Fruit fly (Drosophila melanogaster) whole organism, embryonic: ENCODE data around the gene Alp9.

ENCODE experiments used
- B-H2 ChIP-seq: fragments of 200-800 bp; sonication (Bioruptor generic); optimal IDR thresholded peaks from 2 replicates; lab custom pipeline; 2018; ENCODE audit warnings: missing biosample characterization, mild to moderate bottlenecking, missing genetic modification characterization
- CG10366 ChIP-seq: fragments of 200-800 bp; sonication (Bioruptor generic); IDR thresholded peaks from 2 replicates; pipeline ENCODE4 v1.3.6; 2022; ENCODE audit warnings: missing biosample characterization, missing genetic modification characterization
- CG10979 ChIP-seq: fragments of 200-800 bp; sonication (Bioruptor generic); optimal IDR thresholded peaks from 2 replicates; lab custom pipeline; 2018; ENCODE audit warnings: missing biosample characterization, mild to moderate bottlenecking, missing genetic modification characterization, moderate library complexity
- CG12155 ChIP-seq: fragments of 200-800 bp; sonication (Bioruptor generic); optimal IDR thresholded peaks from 3 replicates; lab custom pipeline; 2016; ENCODE audit warnings: missing biosample characterization, missing genetic modification characterization
- CG12769 ChIP-seq: fragments of 200-800 bp; sonication (Bioruptor generic); optimal IDR thresholded peaks from 2 replicates; lab custom pipeline; 2019; ENCODE audit warnings: missing biosample characterization, mild to moderate bottlenecking, missing genetic modification characterization, moderate library complexity
- CG13287 ChIP-seq: fragments of 200-800 bp; sonication (Bioruptor generic); IDR thresholded peaks from 2 replicates; pipeline ENCODE4 v1.3.6; 2022; ENCODE audit warnings: missing biosample characterization, missing genetic modification characterization; ENCODE audit not compliant: partially characterized antibody
- CG14860 ChIP-seq: fragments of 200-800 bp; sonication (Bioruptor generic); IDR thresholded peaks from 3 replicates; pipeline ENCODE4 v1.3.6; 2022; ENCODE audit warnings: missing biosample characterization, missing genetic modification characterization; ENCODE audit not compliant: partially characterized antibody
- CG18599 ChIP-seq: fragments of 200-800 bp; sonication (Bioruptor generic); optimal IDR thresholded peaks from 3 replicates; lab custom pipeline; 2017; ENCODE audit warnings: missing biosample characterization, missing genetic modification characterization, mild to moderate bottlenecking, moderate library complexity, missing genetic modification reagents
- CG2129 ChIP-seq: fragments of 200-800 bp; sonication (Bioruptor generic); IDR thresholded peaks from 2 replicates; pipeline ENCODE4 v1.3.6; 2022; ENCODE audit warnings: missing biosample characterization, missing genetic modification characterization; ENCODE audit not compliant: partially characterized antibody
- CG6683 ChIP-seq: fragments of 200-800 bp; sonication (Bioruptor generic); optimal IDR thresholded peaks from 2 replicates; lab custom pipeline; 2017; ENCODE audit warnings: missing biosample characterization, mild to moderate bottlenecking, missing genetic modification characterization, missing genetic modification reagents
- CG6854 ChIP-seq: fragments of 200-800 bp; sonication (Bioruptor generic); optimal IDR thresholded peaks from 3 replicates; lab custom pipeline; 2017; ENCODE audit warnings: missing biosample characterization, mild to moderate bottlenecking, missing genetic modification characterization
- CG7271 ChIP-seq: fragments of 200-800 bp; sonication (Bioruptor generic); optimal IDR thresholded peaks from 2 replicates; lab custom pipeline; 2018; ENCODE audit warnings: missing biosample characterization, mild to moderate bottlenecking, missing genetic modification characterization, moderate library complexity
- CG7556 ChIP-seq: fragments of 200-800 bp; sonication (Bioruptor generic); optimal IDR thresholded peaks from 2 replicates; lab custom pipeline; 2017; ENCODE audit warnings: missing biosample characterization, mild to moderate bottlenecking, missing genetic modification characterization
- CG8388 ChIP-seq: fragments of 200-800 bp; sonication (Bioruptor generic); optimal IDR thresholded peaks from 2 replicates; lab custom pipeline; 2019; ENCODE audit warnings: missing biosample characterization, mild to moderate bottlenecking, missing genetic modification characterization, moderate library complexity
- CG9932 ChIP-seq: fragments of 200-800 bp; sonication (Bioruptor generic); IDR thresholded peaks from 2 replicates; pipeline ENCODE4 v1.3.6; 2022; ENCODE audit warnings: missing biosample characterization, missing genetic modification characterization
- D ChIP-seq, 2 experiments: fragments of 200-800 bp in 1 of 2; fragments of >200 bp in 1 of 2; sonication (Bioruptor generic) in 1 of 2; optimal IDR thresholded peaks; 2 replicates in 1 of 2; 3 replicates in 1 of 2; lab custom pipeline; 2017; ENCODE audit warnings: mild to moderate bottlenecking in 1 of 2, missing biosample characterization in 1 of 2, missing genetic modification characterization in 1 of 2, missing genetic modification reagents in 1 of 2
- Dfd ChIP-seq, 2 experiments: fragments of >200 bp; optimal IDR thresholded peaks; 2 replicates each; lab custom pipeline; 2017; ENCODE audit warnings: missing biosample characterization in 2 of 2, missing genetic modification characterization in 2 of 2
- E2f1 ChIP-seq: fragments of 200-800 bp; sonication (Bioruptor generic); IDR thresholded peaks from 2 replicates; pipeline ENCODE4 v1.3.6; 2022; ENCODE audit warnings: missing biosample characterization, missing genetic modification characterization
- Max ChIP-seq: fragments of 200-800 bp; sonication (Bioruptor generic); optimal IDR thresholded peaks from 2 replicates; lab custom pipeline; 2016; ENCODE audit warnings: missing biosample characterization, mild to moderate bottlenecking, missing genetic modification characterization
- Opbp ChIP-seq: fragments of 200-800 bp; sonication (Bioruptor generic); IDR thresholded peaks from 3 replicates; pipeline ENCODE4 v1.3.6; 2022; ENCODE audit warnings: missing biosample characterization, missing genetic modification characterization; ENCODE audit not compliant: partially characterized antibody
- Pdp1 ChIP-seq, 2 experiments: fragments of 200-800 bp; sonication (Bioruptor generic); optimal IDR thresholded peaks; 3 replicates each; lab custom pipeline; 2016; ENCODE audit warnings: missing biosample characterization in 2 of 2, missing genetic modification characterization in 2 of 2, mild to moderate bottlenecking in 1 of 2, moderate library complexity in 1 of 2
- Stat92E ChIP-seq, 3 experiments: fragments of >200 bp in 2 of 3; fragments of 200-800 bp in 1 of 3; sonication (Bioruptor generic) in 1 of 3; optimal IDR thresholded peaks; 2 replicates each; lab custom pipeline; 2017 to 2019; ENCODE audit warnings: missing biosample characterization in 3 of 3, missing genetic modification characterization in 3 of 3, mild to moderate bottlenecking in 1 of 3, moderate library complexity in 1 of 3
- Trl ChIP-seq, 3 experiments: fragments of >200 bp in 2 of 3; fragments of 200-800 bp in 1 of 3; sonication (Bioruptor generic) in 1 of 3; optimal IDR thresholded peaks; 2 replicates in 1 of 3; 3 replicates in 2 of 3; lab custom pipeline; 2016 to 2017; ENCODE audit warnings: missing biosample characterization in 1 of 3, missing genetic modification characterization in 1 of 3
- ato ChIP-seq: fragments of 200-800 bp; sonication (Bioruptor generic); IDR thresholded peaks from 2 replicates; pipeline ENCODE4 v1.3.6; 2022; ENCODE audit warnings: missing biosample characterization, missing genetic modification characterization; ENCODE audit not compliant: partially characterized antibody
- chn ChIP-seq: fragments of 200-800 bp; sonication (Bioruptor generic); optimal IDR thresholded peaks from 2 replicates; lab custom pipeline; 2016; ENCODE audit warnings: missing biosample characterization, missing genetic modification characterization
- ci ChIP-seq: fragments of 200-800 bp; sonication (Bioruptor generic); IDR thresholded peaks from 3 replicates; pipeline ENCODE4 v1.3.6; 2022; ENCODE audit warnings: missing biosample characterization, missing genetic modification characterization
- crc ChIP-seq: fragments of 200-800 bp; sonication (Bioruptor generic); optimal IDR thresholded peaks from 2 replicates; lab custom pipeline; 2016; ENCODE audit warnings: missing biosample characterization, missing genetic modification characterization
- emc ChIP-seq: fragments of 200-800 bp; sonication (Bioruptor generic); optimal IDR thresholded peaks from 2 replicates; lab custom pipeline; 2016; ENCODE audit warnings: missing biosample characterization, missing genetic modification characterization
- gce ChIP-seq: fragments of 200-800 bp; sonication (Bioruptor generic); IDR thresholded peaks from 3 replicates; pipeline ENCODE4 v1.3.6; 2022; ENCODE audit warnings: missing biosample characterization, missing genetic modification characterization
- hb ChIP-seq: fragments of 200-800 bp; sonication (Bioruptor generic); IDR thresholded peaks from 3 replicates; pipeline ENCODE4 v1.3.6; 2022; ENCODE audit warnings: missing biosample characterization, missing genetic modification characterization; ENCODE audit not compliant: partially characterized antibody
- hbn ChIP-seq: fragments of 200-800 bp; sonication (Bioruptor generic); IDR thresholded peaks from 2 replicates; pipeline ENCODE4 v1.3.6; 2022; ENCODE audit warnings: missing biosample characterization, missing genetic modification characterization; ENCODE audit not compliant: partially characterized antibody
- lola ChIP-seq, 3 experiments: fragments of >200 bp in 2 of 3; fragments of 200-800 bp in 1 of 3; sonication (Bioruptor generic) in 1 of 3; optimal IDR thresholded peaks; 2 replicates each; lab custom pipeline; 2017 to 2019; ENCODE audit warnings: missing biosample characterization in 3 of 3, missing genetic modification characterization in 3 of 3, mild to moderate bottlenecking in 1 of 3, moderate library complexity in 1 of 3
- mirr ChIP-seq: fragments of 200-800 bp; sonication (Bioruptor generic); optimal IDR thresholded peaks from 3 replicates; lab custom pipeline; 2018; ENCODE audit warnings: missing biosample characterization, mild to moderate bottlenecking, missing genetic modification characterization
- org-1 ChIP-seq: fragments of 200-800 bp; sonication (Bioruptor generic); optimal IDR thresholded peaks from 2 replicates; lab custom pipeline; 2017; ENCODE audit warnings: missing biosample characterization, missing genetic modification characterization
- otp ChIP-seq: fragments of 200-800 bp; sonication (Bioruptor generic); IDR thresholded peaks from 3 replicates; pipeline ENCODE4, ENCODE4 v1.3.6; 2022; ENCODE audit warnings: missing biosample characterization, missing genetic modification characterization
- ro ChIP-seq: fragments of 200-800 bp; sonication (Bioruptor generic); IDR thresholded peaks from 2 replicates; pipeline ENCODE4 v1.3.6; 2022; ENCODE audit warnings: missing biosample characterization, missing genetic modification characterization
- sd ChIP-seq: fragments of 200-800 bp; sonication (Bioruptor generic); optimal IDR thresholded peaks from 3 replicates; lab custom pipeline; 2018; ENCODE audit warnings: missing biosample characterization, mild to moderate bottlenecking, missing genetic modification characterization, moderate library complexity
- sima ChIP-seq: fragments of 200-800 bp; sonication (Bioruptor generic); optimal IDR thresholded peaks from 2 replicates; lab custom pipeline; 2016; ENCODE audit warnings: missing biosample characterization, missing genetic modification characterization
- sisA ChIP-seq: fragments of 200-800 bp; sonication (Bioruptor generic); IDR thresholded peaks from 2 replicates; pipeline ENCODE4 v1.3.6; 2022; ENCODE audit warnings: missing biosample characterization, missing genetic modification characterization
- so ChIP-seq: fragments of 200-800 bp; sonication (Bioruptor generic); IDR thresholded peaks from 3 replicates; pipeline ENCODE4 v1.3.6; 2022; ENCODE audit warnings: missing biosample characterization, missing genetic modification characterization
- sob ChIP-seq: fragments of 200-800 bp; sonication (Bioruptor generic); IDR thresholded peaks from 2 replicates; pipeline ENCODE4 v1.3.6; 2022; ENCODE audit warnings: missing biosample characterization, missing genetic modification characterization
- ssp ChIP-seq: fragments of 200-800 bp; sonication (Bioruptor generic); IDR thresholded peaks from 2 replicates; pipeline ENCODE4 v1.3.6; 2022; ENCODE audit warnings: missing biosample characterization, missing genetic modification characterization
- stwl ChIP-seq: fragments of 200-800 bp; sonication (Bioruptor generic); optimal IDR thresholded peaks from 3 replicates; lab custom pipeline; 2018; ENCODE audit warnings: missing biosample characterization, mild to moderate bottlenecking, missing genetic modification characterization, moderate library complexity
- tna ChIP-seq: fragments of 200-800 bp; sonication (Bioruptor generic); IDR thresholded peaks from 2 replicates; pipeline ENCODE4 v1.3.6; 2022; ENCODE audit warnings: missing biosample characterization, missing genetic modification characterization; ENCODE audit not compliant: partially characterized antibody
- unc-4 ChIP-seq: fragments of 200-800 bp; sonication (Bioruptor generic); IDR thresholded peaks from 2 replicates; pipeline ENCODE4 v1.3.6; 2022; ENCODE audit warnings: missing biosample characterization, missing genetic modification characterization; ENCODE audit not compliant: partially characterized antibody
- wdn ChIP-seq: fragments of 200-800 bp; sonication (Bioruptor generic); IDR thresholded peaks from 2 replicates; pipeline ENCODE4 v1.3.6; 2022; ENCODE audit warnings: missing biosample characterization, missing genetic modification characterization

Alp9 gene

dm6 chr3L:5577250-5578138 lies 17.8 kb upstream of the Alp9 start, which contains the start of gene Msr-110 (continued):
- peak; percentile 57 for TF ChIP-seq otp
- TF ChIP-seq Opbp (GFP tag; lab: Robert Waterston, UW): no peak
- TF ChIP-seq ato (GFP tag; lab: Robert Waterston, UW): no peak
- TF ChIP-seq CG9932: peak; percentile 95
- TF ChIP-seq hb (GFP tag; lab: Robert Waterston, UW): no peak
- TF ChIP-seq ro: peak; percentile 82
- TF ChIP-seq chn (GFP tag; lab: Kevin White, UChicago): peak; percentile 53
- TF ChIP-seq CG12769 (tag; lab: Kevin White, UChicago): peak; percentile 91
- TF ChIP-seq wdn (GFP tag; lab: Robert Waterston, UW): peak; percentile 64; the same call in 1 of the 2 replicates
- TF ChIP-seq emc (GFP tag; lab: Kevin White, UChicago): peak; percentile 68
- TF ChIP-seq Stat92E (GFP tag; optimal IDR thresholded peaks at IDR 0.05; lab: Kevin White, UChicago): no peak
- TF ChIP-seq CG10979: peak; percentile 79
- no peak for TF ChIP-seq sima (GFP tag; lab: Kevin White, UChicago)
- peak; percentile 72 for TF ChIP-seq CG8388 (GFP tag; lab: Kevin White, UChicago)
- peak; percentile 86 for TF ChIP-seq B-H2 (GFP tag; lab: Kevin White, UChicago)
- no peak for TF ChIP-seq Trl (optimal IDR thresholded peaks at IDR 0.05; lab: Kevin White, UChicago)
- TF ChIP-seq Trl (GFP tag; optimal IDR thresholded peaks at IDR 0.05; lab: Kevin White, UChicago): peak; percentile 55
- TF ChIP-seq Pdp1 (GFP tag; optimal IDR thresholded peaks at IDR 0.05; lab: Kevin White, UChicago): peak; percentile 73 to 77
- TF ChIP-seq ssp (GFP tag; lab: Robert Waterston, UW): peak; percentile 83
- peak; percentile 91 for TF ChIP-seq CG7556
- TF ChIP-seq unc-4: no peak
- peak; percentile 90 for TF ChIP-seq ci (GFP tag; lab: Robert Waterston, UW)
- TF ChIP-seq CG7271 (tag; lab: Kevin White, UChicago): peak; percentile 28
- peak; percentile 90 for TF ChIP-seq CG10366
- TF ChIP-seq Dfd (GFP tag; optimal IDR thresholded peaks at IDR 0.05; lab: Kevin White, UChicago): no peak
- TF ChIP-seq mirr: peak; percentile 61
- no peak for TF ChIP-seq hbn (GFP tag; lab: Robert Waterston, UW)
- peak; percentile 92 for TF ChIP-seq CG18599
- TF ChIP-seq CG6683 (GFP tag; lab: Kevin White, UChicago): peak; percentile 70
- TF ChIP-seq CG13287 (GFP tag; lab: Robert Waterston, UW): no peak
- peak; percentile 69 for TF ChIP-seq CG12155 (GFP tag; lab: Kevin White, UChicago)
- peak in 1 of 3 experiments; percentile 41 for TF ChIP-seq lola (GFP tag; optimal IDR thresholded peaks at IDR 0.05; lab: Kevin White, UChicago)
- TF ChIP-seq CG14860 (GFP tag; lab: Robert Waterston, UW): no peak
- no peak for TF ChIP-seq tna (GFP tag; lab: Robert Waterston, UW)
- TF ChIP-seq stwl (tag; lab: Kevin White, UChicago): no peak
- TF ChIP-seq D (optimal IDR thresholded peaks at IDR 0.05; lab: Kevin White, UChicago): no peak
- TF ChIP-seq D (GFP tag; optimal IDR thresholded peaks at IDR 0.05; lab: Kevin White, UChicago): peak; percentile 84
- peak; percentile 64 for TF ChIP-seq Max (GFP tag; lab: Kevin White, UChicago)
- peak; percentile 82 for TF ChIP-seq sd (tag; lab: Kevin White, UChicago)
- peak; percentile 88 for TF ChIP-seq org-1
- TF ChIP-seq CG2129: no peak
- TF ChIP-seq sob (GFP tag; lab: Robert Waterston, UW): peak; percentile 94
- TF ChIP-seq sisA (GFP tag; lab: Robert Waterston, UW): peak; percentile 87
- peak; percentile 82; the same call in 2 of the 3 replicates for TF ChIP-seq gce
- TF ChIP-seq E2f1: peak; percentile 75
- TF ChIP-seq CG6854 (GFP tag; lab: Kevin White, UChicago): peak; percentile 85
- peak; percentile 90 for TF ChIP-seq so (GFP tag; lab: Robert Waterston, UW)
- TF ChIP-seq crc (GFP tag; lab: Kevin White, UChicago): no peak
